Worm (Caenorhabditis elegans) whole organism, L3 larva: ENCODE results near the gene ula-1.

Source experiments
- mml-1 ChIP-seq: fragments of 150-350 bp; sonication (generic microtip); optimal IDR thresholded peaks from 3 replicates; lab custom pipeline; 2014; ENCODE audit warnings: missing biosample characterization, missing genetic modification characterization
- snpc-4 ChIP-seq: fragments of 150-350 bp; optimal IDR thresholded peaks from 2 replicates; lab custom pipeline; 2014; ENCODE audit warnings: missing biosample characterization, missing genetic modification characterization
- unc-39 ChIP-seq: sonication (generic microtip); optimal IDR thresholded peaks from 4 replicates; lab custom pipeline; 2017; ENCODE audit warnings: missing biosample characterization, missing genetic modification characterization

DNA sequence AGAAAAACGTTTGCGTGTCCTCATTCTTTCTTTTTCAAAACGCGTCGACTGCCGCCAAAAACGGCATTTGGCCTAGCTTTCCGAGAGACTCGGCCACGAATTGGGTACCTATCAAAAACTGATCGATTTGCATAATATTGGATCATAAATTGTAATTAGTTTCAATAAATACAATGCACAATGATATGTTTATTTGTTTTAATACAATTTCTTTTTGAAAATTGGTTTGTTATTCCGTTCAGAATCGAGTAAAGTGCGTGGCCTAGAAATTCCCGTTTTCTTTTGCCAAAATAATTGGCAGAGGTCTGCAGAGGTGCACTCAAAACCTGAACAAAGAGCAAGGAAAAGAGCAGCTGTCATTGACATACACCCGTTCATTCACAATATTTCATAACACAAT is 14.7 kb downstream of the ula-1 start, which contains the start of gene F26F4.8:
- TF ChIP-seq unc-39 (tag; lab: Kevin White, UChicago) (no peak), snpc-4 (tag; lab: Kevin White, UChicago) (no peak), mml-1 (no peak)
